Worm (Caenorhabditis elegans) whole organism, L4/young adult: ENCODE data around the gene F13H10.9.

Experiments used
- W03F9.2 ChIP-seq: fragments of 150-350 bp; optimal IDR thresholded peaks from 2 replicates; lab custom pipeline; 2014; ENCODE audit warnings: missing biosample characterization, missing genetic modification characterization
- him-1 ChIP-seq: sonication (generic microtip); optimal IDR thresholded peaks from 2 replicates; lab custom pipeline; 2016; ENCODE audit warnings: missing genotype, missing genetic modification reagents, missing genetic modification characterization, missing compliant biosample characterization

DNA sequence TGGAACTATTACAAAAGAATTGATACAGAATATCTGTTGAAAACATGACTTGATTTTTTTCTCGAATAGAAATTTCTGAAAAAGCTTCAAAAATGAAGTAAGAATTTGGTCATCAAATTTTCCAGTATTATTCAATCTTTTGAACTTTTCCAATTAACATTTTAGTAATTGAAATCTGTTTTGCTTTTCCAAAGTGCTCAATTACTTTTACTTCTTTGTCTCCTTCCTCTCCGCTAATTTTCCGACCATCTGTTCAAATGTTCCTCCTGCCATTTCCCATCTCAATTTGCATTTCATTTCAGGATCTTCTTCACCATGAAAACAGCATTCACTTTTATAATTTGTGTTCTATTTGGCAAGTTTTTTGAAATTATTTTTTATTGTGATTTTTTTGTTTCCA, 47.2 kb downstream of the F13H10.9 start, which contains the start of gene F36H1.11:
- TF ChIP-seq him-1 (tag; lab: Kevin White, UChicago) (no peak), W03F9.2 (tag; lab: Kevin White, UChicago) (no peak)
